Worm (Caenorhabditis elegans) whole organism, late embryonic: ENCODE measurements around the gene nhr-18.

Experiments used
- C38D4.7 ChIP-seq: fragments of 200-800 bp; sonication (Bioruptor generic); optimal IDR thresholded peaks from 2 replicates; lab custom pipeline; 2018; ENCODE audit warnings: mild to moderate bottlenecking, missing genetic modification characterization, moderate library complexity, missing compliant biosample characterization
- F13H6.1 ChIP-seq: sonication (generic microtip); optimal IDR thresholded peaks from 2 replicates; lab custom pipeline; 2016; ENCODE audit warnings: missing genetic modification characterization, missing compliant biosample characterization
- ama-1 ChIP-seq: fragments of 150-350 bp; optimal IDR thresholded peaks from 2 replicates; lab custom pipeline; 2014
- ceh-14 ChIP-seq: sonication (generic microtip); optimal IDR thresholded peaks from 2 replicates; lab custom pipeline; 2016; ENCODE audit warnings: missing genotype, missing genetic modification characterization, missing compliant biosample characterization
- ceh-34 ChIP-seq: sonication (generic microtip); optimal IDR thresholded peaks from 2 replicates; lab custom pipeline; 2016; ENCODE audit warnings: mild to moderate bottlenecking, missing genetic modification characterization, missing compliant biosample characterization
- dve-1 ChIP-seq: sonication (generic microtip); optimal IDR thresholded peaks from 2 replicates; lab custom pipeline; 2017; ENCODE audit warnings: antibody characterized with exemption, mild to moderate bottlenecking, missing genetic modification characterization, missing compliant biosample characterization
- elt-2 ChIP-seq: sonication (generic microtip); optimal IDR thresholded peaks from 2 replicates; lab custom pipeline; 2016; ENCODE audit warnings: missing genetic modification reagents, missing genetic modification characterization, missing compliant biosample characterization
- madf-2 ChIP-seq: sonication (generic microtip); optimal IDR thresholded peaks from 2 replicates; lab custom pipeline; 2017; ENCODE audit warnings: missing genetic modification characterization, missing compliant biosample characterization
- mec-3 ChIP-seq: sonication (generic microtip); optimal IDR thresholded peaks from 2 replicates; lab custom pipeline; 2016; ENCODE audit warnings: borderline replicate concordance, missing genetic modification characterization, missing compliant biosample characterization
- npax-4 ChIP-seq: sonication (generic microtip); optimal IDR thresholded peaks from 2 replicates; lab custom pipeline; 2016; ENCODE audit warnings: missing genetic modification characterization, missing compliant biosample characterization
- pag-3 ChIP-seq: sonication (generic microtip); optimal IDR thresholded peaks from 2 replicates; lab custom pipeline; 2016; ENCODE audit warnings: missing compliant biosample characterization, missing genetic modification characterization, borderline replicate concordance
- sdc-2 ChIP-seq: sonication (generic microtip); optimal IDR thresholded peaks from 2 replicates; lab custom pipeline; 2016; ENCODE audit warnings: missing genotype, missing genetic modification characterization, missing compliant biosample characterization
- unc-42 ChIP-seq: sonication (generic microtip); optimal IDR thresholded peaks from 2 replicates; lab custom pipeline; 2016; ENCODE audit warnings: missing genotype, missing genetic modification characterization, missing compliant biosample characterization
- ztf-16 ChIP-seq: sonication (generic microtip); optimal IDR thresholded peaks from 2 replicates; lab custom pipeline; 2017; ENCODE audit warnings: missing genetic modification characterization, missing compliant biosample characterization

- no peak for TF ChIP-seq F13H6.1 (tag; lab: Kevin White, UChicago)
- no peak for TF ChIP-seq unc-42 (tag; lab: Kevin White, UChicago)
- no peak for TF ChIP-seq ceh-14
- TF ChIP-seq ceh-34: no peak
- no peak for TF ChIP-seq madf-2 (tag; lab: Kevin White, UChicago)
- no peak for TF ChIP-seq mec-3
- TF ChIP-seq dve-1: no peak
- no peak for TF ChIP-seq pag-3 (tag; lab: Kevin White, UChicago)
- TF ChIP-seq elt-2 (tag; lab: Kevin White, UChicago): no peak
- no peak for TF ChIP-seq C38D4.7 (GFP tag; lab: Kevin White, UChicago)
- TF ChIP-seq ama-1 (lab: Kevin White, UChicago): no peak
- TF ChIP-seq sdc-2: no peak
- no peak for TF ChIP-seq npax-4 (tag; lab: Kevin White, UChicago)
- no peak for TF ChIP-seq ztf-16 (tag; lab: Kevin White, UChicago)
These were observed 45.3 kb upstream of the nhr-18 start, which contains the start of gene srbc-16 for ce11 chrV:2181738-2182137.
